Worm (Caenorhabditis elegans) whole organism, early embryonic: ENCODE results near the gene F58E6.5.

Experiments used
- B0310.2 ChIP-seq: sonication (generic microtip); optimal IDR thresholded peaks from 2 replicates; lab custom pipeline; 2016; ENCODE audit warnings: mild to moderate bottlenecking, missing genetic modification characterization, missing compliant biosample characterization
- F13C5.2 ChIP-seq: sonication (generic microtip); optimal IDR thresholded peaks from 2 replicates; lab custom pipeline; 2017; ENCODE audit warnings: mild to moderate bottlenecking, missing genetic modification characterization, inconsistent platforms, missing compliant biosample characterization
- aly-1 ChIP-seq: sonication (generic microtip); optimal IDR thresholded peaks from 2 replicates; lab custom pipeline; 2016; ENCODE audit warnings: missing genetic modification characterization, missing compliant biosample characterization
- ama-1 ChIP-seq: fragments of 150-350 bp; optimal IDR thresholded peaks from 2 replicates; lab custom pipeline; 2014
- ceh-13 ChIP-seq: fragments of 200-800 bp; sonication (Bioruptor generic); optimal IDR thresholded peaks from 2 replicates; lab custom pipeline; 2018; ENCODE audit warnings: mild to moderate bottlenecking, missing genetic modification characterization, missing compliant biosample characterization
- ceh-36 ChIP-seq: sonication (generic microtip); optimal IDR thresholded peaks from 2 replicates; lab custom pipeline; 2016; ENCODE audit warnings: missing genetic modification characterization, inconsistent platforms, missing compliant biosample characterization
- ets-7 ChIP-seq: sonication (generic microtip); optimal IDR thresholded peaks from 2 replicates; lab custom pipeline; 2016; ENCODE audit warnings: missing genotype, missing genetic modification characterization, missing compliant biosample characterization
- flt-1 ChIP-seq: fragments of 200-800 bp; sonication (Bioruptor generic); IDR thresholded peaks from 2 replicates; pipeline ENCODE4 v1.3.6; 2022; ENCODE audit warnings: missing genetic modification characterization, missing compliant biosample characterization
- hmbx-1 ChIP-seq: sonication (generic microtip); optimal IDR thresholded peaks from 2 replicates; lab custom pipeline; 2016; ENCODE audit warnings: mild to moderate bottlenecking, missing genetic modification characterization, missing compliant biosample characterization
- hmg-4 ChIP-seq: fragments of 200-800 bp; sonication (Bioruptor generic); optimal IDR thresholded peaks from 2 replicates; lab custom pipeline; 2018; ENCODE audit warnings: mild to moderate bottlenecking, missing genetic modification characterization, missing compliant biosample characterization
- hnd-1 ChIP-seq: sonication (generic microtip); optimal IDR thresholded peaks from 2 replicates; lab custom pipeline; 2016; ENCODE audit warnings: missing genetic modification characterization, missing compliant biosample characterization
- pes-1 ChIP-seq: fragments of 200-800 bp; sonication (Bioruptor generic); IDR thresholded peaks from 2 replicates; pipeline ENCODE4 v1.3.6; 2022; ENCODE audit warnings: missing genetic modification reagents, missing genetic modification characterization, missing compliant biosample characterization
- scrt-1 ChIP-seq: fragments of 200-800 bp; sonication (Bioruptor generic); IDR thresholded peaks from 2 replicates; pipeline ENCODE4 v1.3.6; 2022; ENCODE audit warnings: missing genetic modification characterization, missing compliant biosample characterization
- sea-1 ChIP-seq: fragments of 200-800 bp; sonication (Bioruptor generic); conservative IDR thresholded peaks from 2 replicates; pipeline ENCODE4 v1.3.6; 2022; ENCODE audit warnings: missing genetic modification characterization, missing compliant biosample characterization
- tbx-11 ChIP-seq: fragments of 200-800 bp; sonication (Bioruptor generic); IDR thresholded peaks from 2 replicates; pipeline ENCODE4 v1.3.6; 2022; ENCODE audit warnings: missing genetic modification characterization, missing compliant biosample characterization
- tbx-37 ChIP-seq: fragments of 200-800 bp; sonication (Bioruptor generic); conservative IDR thresholded peaks from 2 replicates; pipeline ENCODE4 v1.3.6; 2022; ENCODE audit warnings: missing genetic modification reagents, missing genetic modification characterization, missing compliant biosample characterization
- tra-4 ChIP-seq: sonication (generic microtip); optimal IDR thresholded peaks from 2 replicates; lab custom pipeline; 2017; ENCODE audit warnings: missing genetic modification characterization, missing compliant biosample characterization

Gene F58E6.5

DNA sequence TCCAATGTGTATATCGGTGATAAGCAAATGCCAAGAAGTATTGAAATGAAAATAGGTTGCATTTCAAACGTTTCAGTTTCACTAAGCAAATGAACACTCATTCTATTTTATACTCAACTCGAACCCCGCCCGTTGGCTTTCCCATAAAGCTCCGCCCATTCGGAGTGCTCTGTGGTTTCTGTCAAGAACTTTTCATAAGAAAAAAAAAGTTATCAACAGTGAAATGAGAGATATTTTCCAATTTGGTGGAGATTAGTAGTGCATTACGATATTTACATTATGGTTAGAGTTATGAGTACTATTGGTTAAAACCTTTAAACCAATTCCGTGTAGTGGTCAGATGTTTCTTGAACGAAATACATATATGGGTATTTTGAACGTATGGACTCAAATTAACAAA lies 4.1 kb downstream of the F58E6.5 start, which contains the start of gene F58E6.4:
Gene F58E6.4 (minus strand): TSS at position 101 of the 400 bp plus-strand sequence.
- TF ChIP-seq ets-7 (tag; lab: Kevin White, UChicago) (no peak), B0310.2 (no peak)

- TF ChIP-seq ceh-36 (tag; lab: Kevin White, UChicago) (no peak), flt-1 (no peak), hmbx-1 (tag; lab: Kevin White, UChicago) (no peak), sea-1 (GFP tag; lab: Robert Waterston, UW) (no peak), B0310.2 (no peak), ama-1 (no peak), hmg-4 (GFP tag; lab: Kevin White, UChicago) (no peak), tbx-37 (GFP tag; lab: Robert Waterston, UW) (no peak), tbx-11 (GFP tag; lab: Robert Waterston, UW) (no peak), tra-4 (tag; lab: Kevin White, UChicago) (no peak), scrt-1 (GFP tag; lab: Robert Waterston, UW) (no peak), ceh-13 (GFP tag; lab: Kevin White, UChicago) (no peak), aly-1 (tag; lab: Kevin White, UChicago) (no peak), ets-7 (tag; lab: Kevin White, UChicago) (no peak), hnd-1 (tag; lab: Kevin White, UChicago) (no peak), pes-1 (GFP tag; lab: Robert Waterston, UW) (no peak), F13C5.2 (tag; lab: Kevin White, UChicago) (no peak)
Observed at ce11 chrV:9744934-9745333, 9.4 kb downstream of the F58E6.5 start, which contains the start of gene F58E6.13. TSS of gene F58E6.13 (plus strand) at chrV:9745234.

DNA sequence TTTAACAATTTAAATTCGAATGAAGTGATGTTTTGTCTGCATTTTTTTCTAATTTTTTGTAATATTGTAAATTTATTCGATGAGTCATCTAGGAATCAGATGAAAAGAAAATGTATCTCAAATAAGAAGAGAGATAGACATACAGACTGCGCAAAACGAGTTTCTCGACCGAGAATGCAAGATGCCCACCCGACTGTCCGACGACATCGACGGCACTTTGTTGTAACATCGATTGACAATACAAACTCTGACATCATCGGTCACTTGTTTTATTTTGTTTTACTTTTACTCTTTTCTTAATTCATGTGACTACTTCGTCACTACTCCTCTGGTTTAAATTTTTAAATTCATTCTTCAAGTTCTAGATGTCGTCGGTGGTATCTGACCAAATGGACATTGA lies 13.5 kb downstream of the F58E6.5 start, which contains the start of gene sta-2:
Gene sta-2 (plus strand): TSS at position 349 of the 400 bp plus-strand sequence.
- TF ChIP-seq aly-1 (tag; lab: Kevin White, UChicago) = no peak
- no peak for TF ChIP-seq flt-1
- no peak for TF ChIP-seq ceh-36 (tag; lab: Kevin White, UChicago)
- no peak for TF ChIP-seq scrt-1 (GFP tag; lab: Robert Waterston, UW)

DNA sequence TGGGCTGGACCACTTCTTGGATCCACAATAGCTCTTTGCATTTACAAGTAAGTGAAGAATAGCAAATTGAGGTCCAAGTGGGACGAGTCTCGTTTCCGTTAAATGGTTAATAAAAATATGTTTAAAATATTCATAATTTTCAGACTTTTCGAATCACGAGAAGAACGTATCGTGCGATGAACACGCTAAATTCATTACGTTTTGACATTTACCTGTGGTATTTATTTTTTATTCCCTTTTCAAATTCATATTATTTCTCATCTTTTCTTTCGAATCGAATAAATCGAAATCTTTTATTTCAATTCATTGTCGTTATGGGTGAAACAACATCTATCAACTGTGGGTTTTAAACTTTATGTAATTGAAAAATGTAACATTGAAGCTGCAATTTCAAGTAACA lies 15.0 kb downstream of the F58E6.5 start, which contains the start of gene marc-1:
Gene marc-1 (plus strand): TSS at position 301 of the 400 bp plus-strand sequence.
- no peak for TF ChIP-seq flt-1
- no peak for TF ChIP-seq F13C5.2 (tag; lab: Kevin White, UChicago)
- no peak for TF ChIP-seq tbx-11 (GFP tag; lab: Robert Waterston, UW)
- TF ChIP-seq sea-1 (GFP tag; lab: Robert Waterston, UW) = no peak
- no peak for TF ChIP-seq tbx-37 (GFP tag; lab: Robert Waterston, UW)

ce11 chrV:9738077-9738705 lies 16.2 kb downstream of the F58E6.5 start:
- TF ChIP-seq tbx-11 (GFP tag; lab: Robert Waterston, UW) (no peak), sea-1 (GFP tag; lab: Robert Waterston, UW) (no peak), tra-4 (tag; lab: Kevin White, UChicago) (no peak)

DNA sequence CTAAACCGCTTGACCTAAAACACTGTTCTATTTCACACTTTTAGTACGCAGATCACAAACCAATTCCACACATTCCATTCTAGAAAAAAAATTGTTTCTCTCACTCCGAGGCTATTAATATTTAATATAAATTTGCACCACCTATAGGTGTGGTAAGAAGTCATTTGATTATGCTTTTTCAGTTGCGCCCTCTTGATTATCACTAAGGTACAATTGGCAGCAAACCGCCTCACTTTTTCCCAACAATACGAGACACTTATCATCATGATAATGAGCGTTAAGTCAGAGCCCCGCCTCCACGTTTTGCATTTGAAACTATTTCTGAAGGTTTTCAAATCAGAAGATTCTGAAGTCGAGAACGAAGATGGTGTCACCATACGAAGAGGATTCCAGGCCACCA lies 17.1 kb downstream of the F58E6.5 start, which contains the start of gene aqp-4:
Gene aqp-4 (plus strand): TSS at position 270 of the 400 bp plus-strand sequence.
- no peak for TF ChIP-seq pes-1 (GFP tag; lab: Robert Waterston, UW)
- no peak for TF ChIP-seq F13C5.2 (tag; lab: Kevin White, UChicago)
- no peak for TF ChIP-seq tbx-37 (GFP tag; lab: Robert Waterston, UW)
- no peak for TF ChIP-seq aly-1 (tag; lab: Kevin White, UChicago)
- no peak for TF ChIP-seq sea-1 (GFP tag; lab: Robert Waterston, UW)
- no peak for TF ChIP-seq ets-7 (tag; lab: Kevin White, UChicago)
- TF ChIP-seq hnd-1 (tag; lab: Kevin White, UChicago) = no peak
- TF ChIP-seq scrt-1 (GFP tag; lab: Robert Waterston, UW) = no peak
- no peak for TF ChIP-seq flt-1
- no peak for TF ChIP-seq tra-4 (tag; lab: Kevin White, UChicago)
- no peak for TF ChIP-seq ceh-36 (tag; lab: Kevin White, UChicago)
- TF ChIP-seq hmg-4 (GFP tag; lab: Kevin White, UChicago) = no peak
- no peak for TF ChIP-seq ceh-13 (GFP tag; lab: Kevin White, UChicago)
- no peak for TF ChIP-seq B0310.2
- no peak for TF ChIP-seq tbx-11 (GFP tag; lab: Robert Waterston, UW)
- TF ChIP-seq hmbx-1 (tag; lab: Kevin White, UChicago) = no peak

DNA sequence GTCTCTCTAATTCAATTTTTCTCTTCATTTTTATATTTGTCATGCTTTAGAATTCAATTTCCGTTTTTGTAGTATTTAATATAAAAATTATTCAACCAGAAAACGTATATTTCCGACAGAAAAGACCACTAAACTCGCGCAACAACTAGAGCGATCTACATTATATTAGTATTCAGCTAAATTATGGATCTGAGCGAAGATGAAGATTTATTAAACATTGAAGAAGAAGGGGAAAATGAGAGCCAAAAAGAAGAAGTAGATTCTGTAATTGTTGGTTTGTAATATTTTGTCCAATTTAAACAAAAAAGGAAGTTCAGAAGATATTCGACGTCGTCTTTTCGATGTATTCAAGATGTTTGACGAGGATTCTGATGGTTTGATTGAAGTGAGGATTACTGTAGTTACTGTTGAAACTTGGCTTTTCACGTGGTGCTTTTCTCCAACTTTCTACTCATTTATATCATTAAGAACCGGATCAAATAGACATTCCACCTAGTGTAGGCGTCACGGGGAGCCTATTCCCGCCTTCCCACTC lies 20.4 kb downstream of the F58E6.5 start, which contains the start of gene cal-7:
Gene cal-7 (plus strand): TSS at position 184 of the 535 bp plus-strand sequence.
- TF ChIP-seq aly-1 (tag; lab: Kevin White, UChicago) = no peak
- no peak for TF ChIP-seq F13C5.2 (tag; lab: Kevin White, UChicago)
- TF ChIP-seq hmg-4 (GFP tag; lab: Kevin White, UChicago) = no peak
- no peak for TF ChIP-seq flt-1
- TF ChIP-seq tra-4 (tag; lab: Kevin White, UChicago) = no peak
- no peak for TF ChIP-seq tbx-37 (GFP tag; lab: Robert Waterston, UW)
- TF ChIP-seq pes-1 (GFP tag; lab: Robert Waterston, UW) = no peak
- TF ChIP-seq sea-1 (GFP tag; lab: Robert Waterston, UW) = no peak
- TF ChIP-seq hmbx-1 (tag; lab: Kevin White, UChicago) = no peak
- TF ChIP-seq ceh-36 (tag; lab: Kevin White, UChicago) = no peak
- TF ChIP-seq ceh-13 (GFP tag; lab: Kevin White, UChicago) = no peak
- TF ChIP-seq B0310.2 = no peak
- TF ChIP-seq hnd-1 (tag; lab: Kevin White, UChicago) = no peak
